Fruit fly (Drosophila melanogaster) whole organism, prepupa: ENCODE results near the gene Sgf11.

Experiments used
- CG10669 ChIP-seq: fragments of 200-800 bp; sonication (Bioruptor generic); optimal IDR thresholded peaks from 3 replicates; lab custom pipeline; 2018; ENCODE audit warnings: missing biosample characterization, mild to moderate bottlenecking, missing genetic modification characterization, moderate library complexity
- CG11902 ChIP-seq: fragments of 200-800 bp; sonication (Bioruptor generic); optimal IDR thresholded peaks from 3 replicates; lab custom pipeline; 2016; ENCODE audit warnings: missing biosample characterization, missing genetic modification characterization
- CG3032 ChIP-seq: fragments of 200-800 bp; optimal IDR thresholded peaks from 2 replicates; lab custom pipeline; 2019; ENCODE audit warnings: missing biosample characterization, mild to moderate bottlenecking, missing genetic modification characterization, moderate library complexity
- CG32006 ChIP-seq: fragments of 200-800 bp; sonication (Bioruptor generic); optimal IDR thresholded peaks from 3 replicates; lab custom pipeline; 2017; ENCODE audit warnings: missing biosample characterization, mild to moderate bottlenecking, missing genetic modification characterization
- CG8119 ChIP-seq: fragments of 200-800 bp; sonication (Bioruptor generic); IDR thresholded peaks from 3 replicates; pipeline ENCODE4 v1.3.6; 2022; ENCODE audit warnings: missing biosample characterization, missing genetic modification characterization
- CG8632 ChIP-seq: fragments of 200-800 bp; sonication (Bioruptor generic); optimal IDR thresholded peaks from 3 replicates; lab custom pipeline; 2016; ENCODE audit warnings: missing biosample characterization, missing genetic modification characterization
- CG9139 ChIP-seq: fragments of 200-800 bp; sonication (Bioruptor generic); optimal IDR thresholded peaks from 3 replicates; lab custom pipeline; 2017; ENCODE audit warnings: missing biosample characterization, mild to moderate bottlenecking, missing genetic modification characterization
- Hr38 ChIP-seq: sonication (Bioruptor generic); optimal IDR thresholded peaks from 2 replicates; lab custom pipeline; 2016; ENCODE audit warnings: missing biosample characterization, missing genetic modification characterization
- Hr39 ChIP-seq: fragments of 200-800 bp; sonication (Bioruptor generic); optimal IDR thresholded peaks from 2 replicates; lab custom pipeline; 2016; ENCODE audit warnings: missing biosample characterization, missing genetic modification characterization
- Sox15 ChIP-seq: fragments of 200-800 bp; sonication (Bioruptor generic); optimal IDR thresholded peaks from 3 replicates; lab custom pipeline; 2016; ENCODE audit warnings: missing biosample characterization, missing genetic modification characterization

- no peak for TF ChIP-seq CG3032 (tag; lab: Kevin White, UChicago)
- no peak for TF ChIP-seq CG9139 (GFP tag; lab: Kevin White, UChicago)
- no peak for TF ChIP-seq Sox15 (GFP tag; lab: Kevin White, UChicago)
- no peak for TF ChIP-seq CG10669 (GFP tag; lab: Kevin White, UChicago)
- no peak for TF ChIP-seq CG32006 (GFP tag; lab: Kevin White, UChicago)
- TF ChIP-seq Hr38 (GFP tag; lab: Kevin White, UChicago): no peak
- TF ChIP-seq CG11902 (GFP tag; lab: Kevin White, UChicago): no peak
- TF ChIP-seq CG8632 (GFP tag; lab: Kevin White, UChicago): no peak
- no peak for TF ChIP-seq Hr39
- TF ChIP-seq CG8119 (GFP tag; lab: Robert Waterston, UW): no peak
Observed at dm6 chr3L:18667115-18667514, 14.5 kb downstream of the Sgf11 start, which contains the start of gene CG42495.
